Fruit fly (Drosophila melanogaster) whole organism: ENCODE data around the gene Pxn.

ENCODE experiments used
- CG8478 ChIP-seq: fragments of >200 bp; optimal IDR thresholded peaks from 2 replicates; lab custom pipeline; 2018; ENCODE audit warnings: inconsistent platforms
- Dll ChIP-seq: fragments of >200 bp; optimal IDR thresholded peaks from 2 replicates; lab custom pipeline; 2017
- EcR ChIP-seq, 2 experiments: fragments of >200 bp; optimal IDR thresholded peaks; 2 replicates each; lab custom pipeline; 2017; ENCODE audit warnings: missing biosample characterization in 2 of 2, missing genetic modification characterization in 2 of 2, missing genetic modification reagents in 2 of 2
- pan ChIP-seq: fragments of >200 bp; optimal IDR thresholded peaks from 2 replicates; lab custom pipeline; 2017
- psq ChIP-seq: fragments of >200 bp; optimal IDR thresholded peaks from 2 replicates; lab custom pipeline; 2017
- usp ChIP-seq: fragments of >200 bp; optimal IDR thresholded peaks from 2 replicates; lab custom pipeline; 2017; ENCODE audit warnings: missing biosample characterization, missing genetic modification characterization, mixed read lengths

Pxn gene

DNA sequence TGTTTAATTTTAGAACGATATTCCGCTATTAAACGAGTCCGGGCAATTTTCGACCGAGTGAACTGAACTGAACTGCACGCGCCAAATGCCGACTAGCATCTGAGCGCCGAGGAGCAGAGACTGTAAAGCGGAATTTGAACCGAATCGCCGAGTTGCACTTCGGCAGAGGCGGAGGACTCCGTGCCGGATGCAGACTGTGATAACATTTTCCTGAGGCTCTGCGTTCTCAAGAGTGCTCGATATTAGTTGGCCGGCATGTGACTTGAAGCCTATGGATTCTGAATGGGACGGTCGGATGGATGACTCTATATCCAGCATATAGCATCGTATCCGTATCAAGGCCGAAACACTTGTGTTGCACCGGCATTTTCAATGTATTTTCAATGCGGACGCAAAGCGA, at the start of gene Pxn:
Pxn (minus strand) TSS at position 101 of the 400 bp plus-strand sequence.
- TF ChIP-seq usp (GFP tag; lab: Kevin White, UChicago) (no peak), Dll (lab: Kevin White, UChicago) (no peak), psq (lab: Kevin White, UChicago) (no peak), pan (lab: Kevin White, UChicago) (no peak), CG8478 (lab: Kevin White, UChicago) (no peak), EcR (GFP tag; optimal IDR thresholded peaks at IDR 0.05; lab: Kevin White, UChicago) (no peak)

DNA sequence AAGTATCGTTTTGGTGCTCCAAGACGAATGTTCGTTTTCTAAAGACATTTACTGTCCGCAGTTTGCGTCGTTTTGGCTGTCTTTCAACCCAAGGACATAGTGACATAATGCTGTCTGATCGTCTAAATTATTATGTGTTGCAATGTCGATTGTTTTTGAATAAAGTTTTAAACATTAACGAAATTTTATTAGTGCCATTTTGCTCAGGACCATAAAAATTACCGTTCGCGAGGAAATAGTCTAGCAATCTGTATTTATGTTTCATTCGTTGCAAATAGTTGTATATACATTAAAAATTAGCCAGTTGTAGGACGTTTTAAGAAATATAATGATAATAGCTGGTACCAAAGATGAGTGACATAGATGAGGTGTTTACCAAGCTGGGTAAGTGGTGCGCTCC, 31.5 kb upstream of the Pxn start, which contains the start of gene CG33234:
CG33234 (plus strand) TSS at position 301 of the 400 bp plus-strand sequence.
- TF ChIP-seq usp (GFP tag; lab: Kevin White, UChicago) (no peak), CG8478 (lab: Kevin White, UChicago) (no peak), Dll (lab: Kevin White, UChicago) (no peak), psq (lab: Kevin White, UChicago) (no peak), EcR (GFP tag; optimal IDR thresholded peaks at IDR 0.05; lab: Kevin White, UChicago) (no peak), pan (lab: Kevin White, UChicago) (no peak)

DNA sequence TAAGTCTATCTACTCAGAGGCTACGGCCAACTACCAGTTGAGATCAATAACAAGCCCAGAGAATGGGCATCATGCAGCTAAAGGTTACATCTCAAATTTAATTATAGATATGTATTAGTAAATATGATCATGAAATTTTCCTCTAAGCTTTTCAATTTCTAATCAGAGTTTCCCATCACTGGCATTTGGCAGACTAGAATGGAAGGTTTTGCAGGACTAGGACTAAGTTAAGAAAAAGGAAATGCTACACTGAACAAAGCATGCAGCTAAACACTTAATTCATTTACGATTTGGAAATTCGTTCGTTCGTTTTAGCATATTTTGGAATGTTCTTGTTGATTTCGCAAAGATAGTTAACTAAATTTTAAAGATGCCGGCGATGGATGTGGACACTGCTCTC, 29.5 kb upstream of the Pxn start, which contains the start of gene CG33233:
CG33233 (plus strand) TSS at position 301 of the 400 bp plus-strand sequence.
- TF ChIP-seq usp (GFP tag; lab: Kevin White, UChicago) (no peak), CG8478 (lab: Kevin White, UChicago) (no peak), psq (lab: Kevin White, UChicago) (no peak), Dll (lab: Kevin White, UChicago) (no peak), pan (lab: Kevin White, UChicago) (no peak), EcR (GFP tag; optimal IDR thresholded peaks at IDR 0.05; lab: Kevin White, UChicago) (no peak)

DNA sequence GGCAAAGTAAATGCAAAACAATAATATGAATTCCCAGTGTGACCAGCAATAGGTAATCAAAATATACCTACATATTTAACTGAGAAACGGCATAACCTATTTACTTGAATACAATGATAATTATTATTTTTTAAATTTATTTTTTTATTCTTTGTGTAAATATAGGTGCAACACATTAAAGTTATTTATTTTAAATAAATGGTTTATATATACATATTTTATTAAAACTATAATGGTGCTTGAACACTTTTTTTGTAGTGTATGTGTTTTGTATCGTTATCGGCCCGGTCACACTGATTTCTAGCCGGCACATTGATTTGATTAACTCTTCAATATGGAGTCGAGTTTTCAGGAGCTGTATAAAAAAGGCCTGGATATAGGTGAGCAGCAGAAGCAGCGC, 21.9 kb upstream of the Pxn start, which contains the start of the genes ProRS-m, CG42304 and Snup:
ProRS-m (minus strand) TSS at position 51 of the 400 bp plus-strand sequence.
CG42304 (plus strand) TSS at position 289 of the 400 bp plus-strand sequence.
Snup (plus strand) TSS at position 289 of the 400 bp plus-strand sequence.
- TF ChIP-seq CG8478 (lab: Kevin White, UChicago), result no peak
- no peak for TF ChIP-seq pan (lab: Kevin White, UChicago)
- TF ChIP-seq psq (lab: Kevin White, UChicago), result no peak
- no peak for TF ChIP-seq Dll (lab: Kevin White, UChicago)
- no peak for TF ChIP-seq usp (GFP tag; lab: Kevin White, UChicago)
- no peak for TF ChIP-seq EcR (GFP tag; optimal IDR thresholded peaks at IDR 0.05; lab: Kevin White, UChicago)

DNA sequence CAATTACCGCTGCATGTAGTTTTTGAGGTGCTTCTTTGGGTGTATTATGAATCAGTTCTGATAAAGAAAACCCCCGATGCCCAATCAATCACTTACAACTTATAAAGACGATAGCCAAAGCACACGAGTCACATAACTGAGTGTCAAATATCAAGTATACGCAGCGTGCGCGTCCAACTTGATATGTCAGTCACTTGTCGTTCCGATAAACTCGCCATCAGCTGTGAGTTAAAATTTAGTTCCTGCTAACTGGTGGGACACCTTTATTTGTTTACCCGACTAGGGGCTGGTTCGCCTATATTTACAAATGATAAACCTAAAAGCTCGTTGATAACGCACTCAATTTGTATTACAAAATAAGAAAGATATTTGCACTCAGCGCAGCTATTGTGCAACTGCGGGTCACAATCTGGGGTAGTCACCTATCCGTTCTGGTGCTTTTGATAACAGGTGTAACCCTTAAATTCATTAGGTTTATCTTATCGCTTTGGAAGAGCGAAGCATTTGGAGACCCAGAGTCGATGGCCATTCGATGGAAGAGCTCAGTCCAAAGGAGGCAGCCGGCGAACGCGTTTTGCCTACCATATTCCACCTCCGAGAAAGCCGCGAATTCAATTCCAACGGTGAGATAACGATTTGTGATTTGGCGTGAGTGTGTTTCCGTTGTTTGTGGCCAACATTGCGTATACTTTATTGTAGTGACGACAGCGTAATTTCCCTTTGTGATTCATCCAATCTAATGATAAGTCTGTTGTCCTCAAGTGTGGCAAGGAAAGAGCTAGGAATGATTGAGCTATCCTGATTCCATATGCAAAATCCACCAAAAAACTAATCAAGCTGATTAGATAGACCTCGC, 17.9 kb upstream of the Pxn start, which contains the start of gene CG1246:
CG1246 (plus strand) TSS at position 526 of the 856 bp plus-strand sequence.
- TF ChIP-seq EcR (GFP tag; optimal IDR thresholded peaks at IDR 0.05; lab: Kevin White, UChicago) (no peak), usp (GFP tag; lab: Kevin White, UChicago) (no peak), CG8478 (lab: Kevin White, UChicago) (no peak), Dll (lab: Kevin White, UChicago) (no peak), pan (lab: Kevin White, UChicago) (no peak), psq (lab: Kevin White, UChicago) (no peak)

DNA sequence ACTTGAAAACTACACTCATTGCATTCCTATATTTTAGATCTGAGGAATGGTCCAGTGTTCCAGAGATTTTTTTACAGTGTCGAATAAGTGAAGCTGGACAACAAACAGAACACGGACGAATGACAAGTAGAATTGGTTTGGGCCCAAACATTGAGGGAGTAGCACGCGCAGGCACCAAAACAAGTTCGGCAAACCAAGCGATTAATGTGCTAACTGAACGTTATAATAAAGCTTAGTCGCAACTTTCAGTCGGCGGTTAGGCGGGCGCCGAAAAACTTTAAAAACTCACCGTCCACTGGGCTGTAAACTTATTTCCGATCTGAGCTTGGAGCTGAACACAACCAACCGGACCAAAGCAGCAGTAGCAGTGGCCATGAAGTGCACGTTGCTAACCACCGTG, 15.2 kb upstream of the Pxn start, which contains the start of gene CG1143:
CG1143 (plus strand) TSS at position 301 of the 400 bp plus-strand sequence.
- TF ChIP-seq Dll (lab: Kevin White, UChicago) (no peak), psq (lab: Kevin White, UChicago) (no peak), usp (GFP tag; lab: Kevin White, UChicago) (no peak), pan (lab: Kevin White, UChicago) (no peak), EcR (GFP tag; optimal IDR thresholded peaks at IDR 0.05; lab: Kevin White, UChicago) (no peak), CG8478 (lab: Kevin White, UChicago) (no peak)

DNA sequence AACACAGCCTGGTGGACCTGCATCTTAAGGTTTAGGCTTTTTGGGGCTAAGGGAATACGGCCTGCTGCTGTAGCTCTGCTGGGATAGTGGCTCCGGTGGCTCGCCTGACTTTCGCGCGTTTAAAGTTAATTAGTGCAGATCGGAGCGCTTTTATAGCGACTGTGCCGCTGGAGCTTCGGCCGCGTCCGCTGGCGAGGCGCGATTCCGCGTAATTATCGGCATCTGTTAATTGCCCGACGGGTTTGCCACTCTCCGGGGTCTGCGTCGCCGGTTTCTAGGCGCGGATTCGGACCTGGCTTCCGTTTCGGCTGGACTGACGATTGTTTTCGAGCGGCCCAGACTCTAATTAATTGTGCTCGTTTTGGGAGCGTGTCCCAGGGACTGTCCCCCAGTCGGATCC, 13.5 kb upstream of the Pxn start, which contains the start of gene CG14949:
CG14949 (minus strand) TSS at position 101 of the 400 bp plus-strand sequence.
- TF ChIP-seq Dll (lab: Kevin White, UChicago) (no peak), pan (lab: Kevin White, UChicago) (no peak), CG8478 (lab: Kevin White, UChicago) (no peak), EcR (GFP tag; optimal IDR thresholded peaks at IDR 0.05; lab: Kevin White, UChicago) (no peak), usp (GFP tag; lab: Kevin White, UChicago) (no peak), psq (lab: Kevin White, UChicago) (no peak)

DNA sequence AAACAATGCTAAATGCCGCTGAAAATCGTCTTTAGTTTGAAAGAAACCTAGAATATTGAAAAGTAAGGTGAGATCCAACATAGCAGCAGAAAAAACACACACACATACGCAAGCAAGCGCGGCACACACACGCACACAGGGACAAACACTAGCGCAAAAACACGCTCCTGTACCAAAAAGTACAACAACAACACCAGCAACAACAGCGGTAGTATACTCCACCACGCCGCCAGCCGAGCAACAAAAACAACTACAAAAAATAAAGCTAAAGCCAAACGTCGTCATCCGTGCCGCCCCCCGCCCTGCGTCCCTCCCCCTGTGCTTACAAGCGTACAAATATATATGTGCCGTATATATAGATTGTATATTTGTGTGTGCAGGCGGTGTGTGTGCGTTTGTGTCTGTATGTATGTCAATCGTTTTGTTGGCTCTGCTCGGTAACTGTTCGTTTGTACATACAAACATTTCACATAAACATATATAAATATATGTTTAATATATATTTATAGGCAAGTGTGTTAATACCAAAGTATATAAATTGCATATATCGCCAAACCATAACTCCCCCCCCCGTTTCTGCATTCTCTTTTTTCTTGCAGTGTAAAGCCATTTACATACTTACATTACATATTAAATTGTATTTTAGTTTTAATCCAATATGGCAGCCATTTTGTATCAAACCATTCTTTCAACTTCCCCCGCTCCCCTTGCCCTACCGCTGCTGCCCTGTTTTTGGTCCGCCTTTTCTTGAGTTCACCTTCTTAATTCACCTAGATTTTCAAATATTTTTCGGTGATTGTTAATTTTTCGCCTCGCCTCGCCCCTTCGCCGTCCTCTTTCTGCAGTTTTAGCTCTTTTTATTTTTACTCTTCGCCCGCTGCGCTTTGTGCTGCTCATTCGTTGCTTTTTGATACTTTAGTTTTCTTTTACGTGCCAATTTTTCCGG, 6.4 kb upstream of the Pxn start:
- TF ChIP-seq pan (lab: Kevin White, UChicago), result no peak
- no peak for TF ChIP-seq Dll (lab: Kevin White, UChicago)
- no peak for TF ChIP-seq usp (GFP tag; lab: Kevin White, UChicago)
- TF ChIP-seq EcR (GFP tag; optimal IDR thresholded peaks at IDR 0.05; lab: Kevin White, UChicago), result no peak
- no peak for TF ChIP-seq CG8478 (lab: Kevin White, UChicago)
- TF ChIP-seq psq (lab: Kevin White, UChicago), result no peak

DNA sequence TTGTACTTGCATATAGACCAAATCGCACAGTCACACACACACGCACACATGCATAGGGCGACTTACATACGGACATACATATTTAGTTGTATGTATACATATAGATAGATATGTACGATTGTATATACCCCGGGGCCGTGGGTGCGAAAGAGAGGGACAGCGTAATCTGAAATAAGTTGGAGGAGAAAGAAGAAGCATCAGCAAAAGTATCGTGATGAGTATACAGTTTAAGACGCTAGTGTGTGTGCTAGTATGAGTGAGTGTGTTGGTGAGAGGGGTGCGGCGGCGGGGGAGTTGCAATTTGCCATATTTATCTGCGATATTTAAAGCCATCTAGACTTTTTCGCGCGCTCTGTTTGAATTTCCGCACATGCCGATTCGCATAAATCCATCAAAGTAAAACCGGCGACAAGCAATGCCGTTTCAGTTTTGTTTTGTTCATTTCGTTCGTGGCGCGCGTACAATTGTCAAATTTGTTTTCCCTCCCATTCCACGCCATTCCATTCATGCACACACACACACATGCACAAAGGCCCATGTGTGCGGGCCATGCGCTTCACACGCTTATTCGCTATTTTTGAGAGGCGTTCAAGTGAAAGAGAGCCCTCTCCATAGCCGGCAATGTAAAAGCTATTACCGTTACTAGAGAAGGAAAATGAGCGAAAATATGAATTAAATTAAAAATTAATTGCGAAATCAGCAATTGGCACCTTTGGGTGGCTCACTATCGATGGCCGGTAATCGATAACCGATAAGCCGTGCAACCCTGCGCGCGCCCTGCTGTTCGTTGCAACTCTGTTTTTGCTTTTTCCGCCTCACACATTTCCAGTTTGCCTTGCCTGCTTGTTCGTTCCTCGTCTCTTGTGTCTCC, 5.3 kb upstream of the Pxn start:
- TF ChIP-seq Dll (lab: Kevin White, UChicago) (peak; percentile 55), psq (lab: Kevin White, UChicago) (no peak)
